Worm (Caenorhabditis elegans): ENCODE data around the gene K01G5.10.
"Not testable (repeated sequence)": the region's sequence is repeated elsewhere in the genome, so short reads cannot be mapped to it uniquely, and the experiment has no call there.

The K01G5.10 gene

DNA sequence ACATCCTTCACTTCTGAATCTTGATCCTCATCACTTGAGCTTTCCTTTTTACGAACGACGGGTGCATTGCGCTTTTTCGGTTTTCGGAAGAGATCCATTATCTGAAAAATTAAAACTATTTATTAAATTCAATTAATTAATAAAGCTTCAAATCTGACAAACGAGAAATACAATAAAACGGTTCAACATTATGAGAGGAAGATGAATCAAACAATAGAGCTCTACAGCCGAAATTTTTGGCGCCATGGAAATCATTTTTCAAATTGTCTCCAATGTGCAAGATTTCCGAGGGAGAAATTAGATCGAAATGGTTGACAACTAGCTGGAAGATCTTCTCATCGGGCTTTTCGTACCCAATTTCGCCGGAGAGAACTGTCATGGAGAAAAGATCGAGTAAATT is 782 bp downstream of the K01G5.10 start, which contains the start of gene rnf-113:
Gene rnf-113, minus strand, starts transcription at position 101 of the 400 bp plus-strand sequence.
- TF ChIP-seq tbx-2 (tag; optimal IDR thresholded peaks at IDR 0.05) (no peak), ttx-3 (tag; optimal IDR thresholded peaks at IDR 0.05) (no peak), hlh-15 (tag; optimal IDR thresholded peaks at IDR 0.05) (no peak), madf-2 (tag; optimal IDR thresholded peaks at IDR 0.05) (no peak), dve-1 (tag; optimal IDR thresholded peaks at IDR 0.05) (no peak), pqm-1 (tag; optimal IDR thresholded peaks at IDR 0.05) (no peak), ceh-6 (GFP tag; optimal IDR thresholded peaks at IDR 0.05) (no peak), pha-4 (tag; optimal IDR thresholded peaks at IDR 0.05) (no peak), zip-5 (tag; optimal IDR thresholded peaks at IDR 0.05) (no peak), dmd-4 (tag; optimal IDR thresholded peaks at IDR 0.05; ENCODE audit: borderline replicate concordance) (no peak), eyg-1 (tag; optimal IDR thresholded peaks at IDR 0.05) (no peak), lim-6 (tag; optimal IDR thresholded peaks at IDR 0.05) (no peak), ceh-24 (tag; optimal IDR thresholded peaks at IDR 0.05) (no peak)

- TF ChIP-seq ttx-3 (tag; optimal IDR thresholded peaks at IDR 0.05) (no peak), ceh-6 (GFP tag; optimal IDR thresholded peaks at IDR 0.05) (no peak), ceh-45 (GFP tag; IDR thresholded peaks at IDR 0.05) (no peak), tbx-7 (tag; optimal IDR thresholded peaks at IDR 0.05) (no peak), dve-1 (tag; optimal IDR thresholded peaks at IDR 0.05) (no peak), unc-42 (tag; optimal IDR thresholded peaks at IDR 0.05) (no peak), hlh-6 (tag; optimal IDR thresholded peaks at IDR 0.05) (no peak), pag-3 (tag; optimal IDR thresholded peaks at IDR 0.05; ENCODE audit: borderline replicate concordance) (no peak)
These were observed 2.7 kb downstream of the K01G5.10 start, which contains the start of gene hpl-2 for ce11 chrIII:10755480-10756066. Gene hpl-2 (minus strand): TSS chrIII:10755530.

- TF ChIP-seq elt-4 (tag; optimal IDR thresholded peaks at IDR 0.05), result no peak
- no peak for TF ChIP-seq ceh-22 (tag; optimal IDR thresholded peaks at IDR 0.05)
- no peak for TF ChIP-seq K02D7.2 (tag; optimal IDR thresholded peaks at IDR 0.05)
- TF ChIP-seq fkh-6 (tag; optimal IDR thresholded peaks at IDR 0.05), result no peak
- TF ChIP-seq ceh-18 (tag; optimal IDR thresholded peaks at IDR 0.05), result no peak
- no peak for TF ChIP-seq ama-1 (optimal IDR thresholded peaks at IDR 0.05)
- TF ChIP-seq pax-1 (tag; optimal IDR thresholded peaks at IDR 0.05), result no peak
- no peak for TF ChIP-seq pat-9 (tag; optimal IDR thresholded peaks at IDR 0.05)
- TF ChIP-seq unc-42 (tag; optimal IDR thresholded peaks at IDR 0.05), result no peak
- TF ChIP-seq dmd-4 (tag; optimal IDR thresholded peaks at IDR 0.05; ENCODE audit: borderline replicate concordance), result no peak
- TF ChIP-seq nhr-11 (tag; optimal IDR thresholded peaks at IDR 0.05), result no peak
- no peak for TF ChIP-seq Y22D7AL.16 (tag; optimal IDR thresholded peaks at IDR 0.05)
- no peak for TF ChIP-seq ets-4 (tag; optimal IDR thresholded peaks at IDR 0.05)
- TF ChIP-seq tbx-7 (tag; optimal IDR thresholded peaks at IDR 0.05), result no peak
- TF ChIP-seq hlh-8 (tag; optimal IDR thresholded peaks at IDR 0.05), result no peak
- TF ChIP-seq ceh-34 (tag; optimal IDR thresholded peaks at IDR 0.05), result no peak
- TF ChIP-seq ceh-45 (GFP tag; IDR thresholded peaks at IDR 0.05), result no peak
- no peak for TF ChIP-seq hlh-15 (tag; optimal IDR thresholded peaks at IDR 0.05)
- no peak for TF ChIP-seq ceh-31 (tag; optimal IDR thresholded peaks at IDR 0.05)
- no peak for TF ChIP-seq tbx-2 (tag; optimal IDR thresholded peaks at IDR 0.05)
These were observed 3.9 kb downstream of the K01G5.10 start for ce11 chrIII:10754379-10754778.

ce11 chrIII:10750043-10750442 is 8.3 kb downstream of the K01G5.10 start, which contains the start of gene enu-3.6:
Gene enu-3.6 (plus strand): TSS chrIII:10750434.
- TF ChIP-seq ets-4 (tag; optimal IDR thresholded peaks at IDR 0.05); nfya-1 (tag; optimal IDR thresholded peaks at IDR 0.05); pag-3 (tag; optimal IDR thresholded peaks at IDR 0.05; ENCODE audit: borderline replicate concordance): not testable (repeated sequence)
